Fruit fly (Drosophila melanogaster): ENCODE data around the gene mys.
A peak's percentile ranks its signal among the peaks of the same experiment; 100 is the strongest.

Gene mys

DNA sequence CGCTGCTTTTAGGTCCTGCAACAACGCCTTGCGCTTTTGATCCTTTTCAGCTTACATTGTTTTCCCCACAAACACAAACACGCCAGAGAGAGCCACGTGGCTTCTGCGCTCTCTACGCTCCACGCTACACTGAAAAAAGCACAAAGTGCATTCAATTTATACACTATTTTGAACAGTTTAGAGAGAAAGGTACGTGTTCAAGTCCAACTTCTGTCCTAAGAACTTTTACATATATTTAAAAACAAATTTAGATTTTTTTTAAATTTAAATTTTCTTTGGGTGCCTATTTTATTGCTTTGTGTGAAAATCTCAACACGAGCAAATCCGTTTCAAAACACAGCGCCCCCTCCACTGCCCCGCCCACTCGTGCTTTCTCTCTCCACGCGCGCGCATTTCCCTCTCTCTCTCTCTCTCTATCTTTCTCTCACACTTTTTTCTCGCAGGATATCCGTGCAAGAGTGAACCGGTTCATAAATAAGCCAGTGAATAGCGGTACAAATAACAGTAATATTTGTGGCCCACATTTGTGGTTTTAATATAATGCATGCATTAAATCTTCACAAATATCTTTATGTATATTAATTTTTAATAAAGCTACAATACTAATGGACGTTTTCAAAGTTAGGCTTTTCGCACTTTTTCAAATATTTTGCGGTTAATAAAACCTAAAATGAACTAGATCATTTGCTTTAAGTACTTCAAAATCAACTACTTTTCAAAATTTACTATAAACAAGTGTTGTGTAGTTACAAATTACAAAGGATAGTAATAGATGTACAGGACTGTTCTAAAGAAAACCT, 38.8 kb downstream of the mys start (continued):
- TF ChIP-seq CG11093 (GFP tag; IDR thresholded peaks at IDR 0.05) (peak; percentile 58; the same call in 2 of the 3 replicates), CG13296 (GFP tag; optimal IDR thresholded peaks at IDR 0.05) (peak; percentile 84), repo (GFP tag; optimal IDR thresholded peaks at IDR 0.05) (no peak), CG11247 (GFP tag; IDR thresholded peaks at IDR 0.05) (peak; percentile 81)

DNA sequence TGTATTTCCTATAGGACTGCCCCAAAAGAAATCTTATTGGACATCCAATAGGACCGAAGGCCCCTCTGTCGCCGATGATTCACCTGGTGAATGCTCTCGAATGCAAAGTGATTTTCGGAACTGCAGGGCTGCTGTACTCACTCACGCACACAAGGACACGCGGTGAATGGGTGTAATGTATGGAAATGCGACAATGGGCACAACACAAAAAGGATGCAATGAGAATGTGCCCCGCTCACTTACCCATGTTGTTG, 39.3 kb downstream of the mys start:
- no peak for TF ChIP-seq z (GFP tag; IDR thresholded peaks at IDR 0.05)
- TF ChIP-seq ac (GFP tag; optimal IDR thresholded peaks at IDR 0.05): no peak
- no peak for TF ChIP-seq CG7271 (tag; optimal IDR thresholded peaks at IDR 0.05)
- no peak for TF ChIP-seq CG4854 (GFP tag; optimal IDR thresholded peaks at IDR 0.05)
- no peak for TF ChIP-seq Oli (tag; optimal IDR thresholded peaks at IDR 0.05)
- TF ChIP-seq Aef1 (GFP tag; IDR thresholded peaks at IDR 0.05): no peak
- no peak for TF ChIP-seq CG17186 (GFP tag; optimal IDR thresholded peaks at IDR 0.05)
- TF ChIP-seq ftz-f1 (GFP tag; optimal IDR thresholded peaks at IDR 0.05): no peak
- no peak for TF ChIP-seq CG9215 (GFP tag; IDR thresholded peaks at IDR 0.05)
- TF ChIP-seq crol (GFP tag; IDR thresholded peaks at IDR 0.05): no peak
- TF ChIP-seq odd (GFP tag; optimal IDR thresholded peaks at IDR 0.05): no peak
- peak; percentile 87 for TF ChIP-seq Elba2 (GFP tag; optimal IDR thresholded peaks at IDR 0.05)
- TF ChIP-seq insv (GFP tag; optimal IDR thresholded peaks at IDR 0.05): peak in 1 of 2 experiments; percentile 80
- TF ChIP-seq CG17328 (GFP tag; IDR thresholded peaks at IDR 0.05): no peak
- TF ChIP-seq CG34376 (GFP tag; optimal IDR thresholded peaks at IDR 0.05): no peak

DNA sequence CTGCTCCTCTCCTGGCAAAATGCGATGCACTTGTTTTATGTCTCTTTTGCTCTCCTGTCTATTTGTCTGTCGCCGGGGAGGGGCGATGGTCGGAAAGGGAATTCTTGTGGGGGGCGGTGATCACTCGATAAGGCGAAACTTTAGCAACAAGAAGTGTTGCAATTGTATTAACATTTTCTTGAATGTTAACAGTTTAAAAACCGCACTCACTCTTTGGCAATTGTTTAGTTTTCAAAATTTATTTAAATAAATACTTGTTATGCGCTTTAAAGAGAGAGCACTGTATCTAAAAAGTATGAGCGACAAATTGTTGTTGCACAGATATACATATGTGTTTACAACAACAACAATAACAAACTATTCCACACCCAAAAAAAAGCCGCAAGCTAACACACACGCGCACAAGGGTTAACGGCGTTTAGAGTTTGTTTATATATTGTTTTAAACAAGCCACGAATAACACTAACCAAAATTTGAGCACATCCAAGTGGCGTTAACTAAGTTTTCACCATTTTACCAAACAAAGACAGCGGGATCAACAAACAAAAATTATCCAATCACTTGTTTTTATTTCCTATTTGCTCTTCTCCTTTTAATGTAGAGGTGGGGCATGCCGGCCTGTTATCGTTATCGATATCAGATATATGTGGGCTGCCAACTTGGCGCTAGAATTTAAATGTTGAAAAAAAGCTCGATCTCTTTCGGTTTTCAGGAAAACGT, 40.2 kb downstream of the mys start, which contains the start of gene CG2258:
TSS of gene CG2258 (minus strand) at position 617 of the 720 bp plus-strand sequence.
- TF ChIP-seq CG10654 (GFP tag; optimal IDR thresholded peaks at IDR 0.05) (peak; percentile 80), CG18476 (GFP tag; optimal IDR thresholded peaks at IDR 0.05) (peak; percentile 70), Lhr (GFP tag; optimal IDR thresholded peaks at IDR 0.05) (peak; percentile 49), CG34224 (GFP tag; IDR thresholded peaks at IDR 0.05; ENCODE audit: partially characterized antibody) (no peak; the same call in 2 of the 3 replicates), CG13775 (GFP tag; optimal IDR thresholded peaks at IDR 0.05) (peak; percentile 53), CG31388 (GFP tag; optimal IDR thresholded peaks at IDR 0.05) (peak; percentile 68), PHDP (tag; optimal IDR thresholded peaks at IDR 0.05) (peak; percentile 88), lab (GFP tag; optimal IDR thresholded peaks at IDR 0.05) (peak; percentile 91), Atf-2 (GFP tag; optimal IDR thresholded peaks at IDR 0.05) (peak; percentile 45), stc (GFP tag; IDR thresholded peaks at IDR 0.05) (peak; percentile 84), kay (GFP tag; optimal IDR thresholded peaks at IDR 0.05) (no peak), CG17328 (GFP tag; IDR thresholded peaks at IDR 0.05) (peak; percentile 86), Dll (GFP tag; IDR thresholded peaks at IDR 0.05; ENCODE audit: partially characterized antibody) (no peak), ERR (GFP tag; optimal IDR thresholded peaks at IDR 0.05) (no peak), ap (GFP tag; IDR thresholded peaks at IDR 0.05) (peak; percentile 80), ac (GFP tag; optimal IDR thresholded peaks at IDR 0.05) (no peak), h (optimal IDR thresholded peaks at IDR 0.05) (no peak), CG12104 (GFP tag; optimal IDR thresholded peaks at IDR 0.05) (peak; percentile 60), Ets65A (GFP tag) (peak; percentile 98), gsb-n (tag; optimal IDR thresholded peaks at IDR 0.05) (peak; percentile 76), wdn (GFP tag; IDR thresholded peaks at IDR 0.05) (peak; percentile 63; the same call in 1 of the 2 replicates), CG15696 (tag; optimal IDR thresholded peaks at IDR 0.05) (peak; percentile 51), Hr3 (GFP tag; optimal IDR thresholded peaks at IDR 0.05) (peak; percentile 75), dmrt11E (tag; optimal IDR thresholded peaks at IDR 0.05) (peak; percentile 50), fd64A (GFP tag; optimal IDR thresholded peaks at IDR 0.05) (peak; percentile 70), CG16813 (GFP tag; IDR thresholded peaks at IDR 0.05; ENCODE audit: partially characterized antibody) (no peak), Deaf1 (tag; optimal IDR thresholded peaks at IDR 0.05) (peak; percentile 60), sisA (GFP tag; IDR thresholded peaks at IDR 0.05) (peak; percentile 89), CG13894 (tag; optimal IDR thresholded peaks at IDR 0.05) (peak; percentile 65), Atf6 (GFP tag; IDR thresholded peaks at IDR 0.05) (peak; percentile 82)
